Worm (Caenorhabditis elegans) whole organism, mixed stage, embryonic: ENCODE measurements around the gene hlh-25.

Experiments
- bed-3 ChIP-seq: fragments of 200-800 bp; sonication (Bioruptor generic); optimal IDR thresholded peaks from 3 replicates; lab custom pipeline; 2018; ENCODE audit warnings: mild to moderate bottlenecking, missing genetic modification characterization, moderate library complexity, missing compliant biosample characterization
- blmp-1 ChIP-seq: fragments of 150-350 bp; optimal IDR thresholded peaks from 2 replicates; lab custom pipeline; 2014; ENCODE audit warnings: missing biosample characterization, missing genetic modification characterization
- ceh-43 ChIP-seq: fragments of 200-800 bp; sonication (Bioruptor generic); optimal IDR thresholded peaks from 2 replicates; lab custom pipeline; 2018; ENCODE audit warnings: mild to moderate bottlenecking, missing genetic modification characterization, moderate library complexity, missing compliant biosample characterization
- ces-1 ChIP-seq: fragments of 150-350 bp; optimal IDR thresholded peaks from 2 replicates; lab custom pipeline; 2014; ENCODE audit warnings: missing biosample characterization, missing genetic modification reagents, missing genetic modification characterization
- drap-1 ChIP-seq: fragments of 200-800 bp; sonication (Bioruptor generic); optimal IDR thresholded peaks from 3 replicates; lab custom pipeline; 2018; ENCODE audit warnings: mild to moderate bottlenecking, missing genetic modification characterization, missing compliant biosample characterization
- elt-1 ChIP-seq: sonication (generic microtip); optimal IDR thresholded peaks from 2 replicates; lab custom pipeline; 2017; ENCODE audit warnings: missing genetic modification characterization, mild to moderate bottlenecking, missing compliant biosample characterization, antibody characterized with exemption, moderate library complexity, borderline replicate concordance; ENCODE audit not compliant: insufficient read depth
- elt-3 ChIP-seq: fragments of 150-350 bp; optimal IDR thresholded peaks from 2 replicates; lab custom pipeline; 2014; ENCODE audit warnings: missing biosample characterization, missing genetic modification characterization
- flh-1 ChIP-seq: fragments of 200-800 bp; sonication (Bioruptor generic); optimal IDR thresholded peaks from 2 replicates; lab custom pipeline; 2018; ENCODE audit warnings: mild to moderate bottlenecking, missing genetic modification characterization, moderate library complexity, missing compliant biosample characterization
- ham-2 ChIP-seq: fragments of 200-800 bp; sonication (Bioruptor generic); optimal IDR thresholded peaks from 2 replicates; lab custom pipeline; 2018; ENCODE audit warnings: mild to moderate bottlenecking, missing genetic modification characterization, missing compliant biosample characterization
- lin-13 ChIP-seq: fragments of 150-350 bp; optimal IDR thresholded peaks from 2 replicates; lab custom pipeline; 2014; ENCODE audit warnings: missing biosample characterization, missing genetic modification characterization
- lin-32 ChIP-seq: fragments of 200-800 bp; sonication (Bioruptor generic); optimal IDR thresholded peaks from 2 replicates; lab custom pipeline; 2018; ENCODE audit warnings: mild to moderate bottlenecking, missing genetic modification characterization, missing compliant biosample characterization
- lsy-2 ChIP-seq: fragments of 150-350 bp; optimal IDR thresholded peaks from 2 replicates; lab custom pipeline; 2014; ENCODE audit warnings: missing biosample characterization, missing genetic modification characterization
- mab-5 ChIP-seq: fragments of 150-350 bp; optimal IDR thresholded peaks from 2 replicates; lab custom pipeline; 2014; ENCODE audit warnings: missing biosample characterization, missing genetic modification characterization
- mep-1 ChIP-seq: fragments of 150-350 bp; optimal IDR thresholded peaks from 2 replicates; lab custom pipeline; 2017; ENCODE audit warnings: missing biosample characterization, missing genetic modification reagents, missing genetic modification characterization, inconsistent platforms
- mls-2 ChIP-seq: sonication (generic microtip); optimal IDR thresholded peaks from 2 replicates; lab custom pipeline; 2016; ENCODE audit warnings: mild to moderate bottlenecking, missing genetic modification characterization, moderate library complexity, missing compliant biosample characterization
- nhr-12 ChIP-seq: fragments of 150-350 bp; optimal IDR thresholded peaks from 2 replicates; lab custom pipeline; 2014; ENCODE audit warnings: missing biosample characterization, missing genetic modification characterization
- nhr-2 ChIP-seq: fragments of 150-350 bp; optimal IDR thresholded peaks from 2 replicates; lab custom pipeline; 2014; ENCODE audit warnings: missing biosample characterization, missing genetic modification characterization
- nhr-237 ChIP-seq: fragments of 150-350 bp; optimal IDR thresholded peaks from 2 replicates; lab custom pipeline; 2014; ENCODE audit warnings: missing biosample characterization, missing genetic modification characterization
- nhr-28 ChIP-seq: fragments of 150-350 bp; optimal IDR thresholded peaks from 2 replicates; lab custom pipeline; 2014; ENCODE audit warnings: missing biosample characterization, missing genetic modification characterization
- nhr-76 ChIP-seq: sonication (generic microtip); optimal IDR thresholded peaks from 2 replicates; lab custom pipeline; 2017; ENCODE audit warnings: missing biosample characterization, missing genetic modification characterization
- pha-4 ChIP-seq: fragments of 150-350 bp; optimal IDR thresholded peaks from 2 replicates; lab custom pipeline; 2018; ENCODE audit warnings: missing biosample characterization, missing genetic modification reagents, missing genetic modification characterization
- sem-2 ChIP-seq: fragments of 200-800 bp; sonication (Bioruptor generic); optimal IDR thresholded peaks from 2 replicates; lab custom pipeline; 2018; ENCODE audit warnings: mild to moderate bottlenecking, missing genetic modification characterization, missing compliant biosample characterization
- snpc-4 ChIP-seq: fragments of 150-350 bp; optimal IDR thresholded peaks from 2 replicates; lab custom pipeline; 2014; ENCODE audit warnings: missing biosample characterization, missing genetic modification characterization
- sptf-1 ChIP-seq: sonication (generic microtip); optimal IDR thresholded peaks from 2 replicates; lab custom pipeline; 2017; ENCODE audit warnings: mild to moderate bottlenecking, missing genetic modification characterization, moderate library complexity, missing compliant biosample characterization
- tbx-8 ChIP-seq: fragments of 200-800 bp; sonication (Bioruptor generic); optimal IDR thresholded peaks from 2 replicates; lab custom pipeline; 2018; ENCODE audit warnings: mild to moderate bottlenecking, missing genetic modification characterization, moderate library complexity, missing compliant biosample characterization
- unc-120 ChIP-seq: sonication (generic microtip); optimal IDR thresholded peaks from 2 replicates; lab custom pipeline; 2017; ENCODE audit warnings: missing genetic modification characterization, missing compliant biosample characterization; ENCODE audit not compliant: poor library complexity, severe bottlenecking
- unc-62 ChIP-seq: fragments of 150-350 bp; optimal IDR thresholded peaks from 2 replicates; lab custom pipeline; 2014; ENCODE audit warnings: missing biosample characterization, missing genetic modification reagents, missing genetic modification characterization
- zip-8 ChIP-seq: fragments of 150-350 bp; optimal IDR thresholded peaks from 2 replicates; lab custom pipeline; 2014; ENCODE audit warnings: missing biosample characterization, missing genetic modification characterization
- ztf-11 ChIP-seq: fragments of 150-350 bp; optimal IDR thresholded peaks from 2 replicates; lab custom pipeline; 2014; ENCODE audit warnings: missing biosample characterization, missing genetic modification characterization

The hlh-25 gene

ce11 chrII:5578035-5578434 lies 43.0 kb downstream of the hlh-25 start, which contains the start of gene T25E4.1:
Gene T25E4.1 (plus strand): TSS chrII:5578335.
- TF ChIP-seq nhr-2 (tag; lab: Kevin White, UChicago) (no peak), mab-5 (tag; lab: Kevin White, UChicago) (no peak), drap-1 (GFP tag; lab: Kevin White, UChicago) (no peak), nhr-12 (tag; lab: Kevin White, UChicago) (no peak), flh-1 (GFP tag; lab: Kevin White, UChicago) (no peak), lin-32 (GFP tag; lab: Kevin White, UChicago) (no peak), elt-3 (tag; lab: Kevin White, UChicago) (no peak), ham-2 (GFP tag; lab: Kevin White, UChicago) (no peak)

ce11 chrII:5578714-5579113 lies 43.7 kb downstream of the hlh-25 start:
- no peak for TF ChIP-seq nhr-76 (tag; lab: Kevin White, UChicago)
- no peak for TF ChIP-seq blmp-1 (tag; lab: Kevin White, UChicago)
- TF ChIP-seq ces-1 = no peak
- TF ChIP-seq unc-120 (tag; lab: Kevin White, UChicago) = no peak
- no peak for TF ChIP-seq mab-5 (tag; lab: Kevin White, UChicago)
- no peak for TF ChIP-seq nhr-28 (tag; lab: Kevin White, UChicago)
- no peak for TF ChIP-seq elt-1 (tag; lab: Kevin White, UChicago)
- TF ChIP-seq sem-2 (GFP tag; lab: Kevin White, UChicago) = no peak
- no peak for TF ChIP-seq flh-1 (GFP tag; lab: Kevin White, UChicago)
- TF ChIP-seq ztf-11 = no peak
- TF ChIP-seq lin-32 (GFP tag; lab: Kevin White, UChicago) = no peak
- TF ChIP-seq sptf-1 = no peak
- no peak for TF ChIP-seq drap-1 (GFP tag; lab: Kevin White, UChicago)
- TF ChIP-seq ham-2 (GFP tag; lab: Kevin White, UChicago) = no peak
- no peak for TF ChIP-seq zip-8
- no peak for TF ChIP-seq mep-1 (tag; lab: Kevin White, UChicago)

DNA sequence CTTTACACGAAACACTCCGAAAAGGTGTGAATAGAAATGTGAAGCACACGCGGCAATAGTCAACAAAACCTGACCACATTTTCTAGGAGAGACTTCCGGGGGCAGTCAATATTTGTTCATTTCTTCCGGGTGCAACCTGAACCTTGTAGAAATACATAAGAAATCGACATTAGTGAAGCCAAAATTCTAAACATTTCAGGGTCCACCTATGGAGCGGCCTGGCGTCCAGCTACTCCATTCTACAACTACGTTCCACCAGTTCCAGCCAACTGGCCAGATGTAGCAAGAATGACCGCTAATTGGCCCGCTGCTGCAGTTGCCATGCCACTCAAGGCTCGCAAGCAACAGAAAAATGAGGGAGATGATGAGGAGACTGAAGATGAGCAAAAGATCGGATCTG lies 44.2 kb downstream of the hlh-25 start:
- TF ChIP-seq elt-1 (tag; lab: Kevin White, UChicago) (no peak), pha-4 (tag; lab: Kevin White, UChicago) (peak; percentile 1), snpc-4 (tag; lab: Kevin White, UChicago) (no peak)

DNA sequence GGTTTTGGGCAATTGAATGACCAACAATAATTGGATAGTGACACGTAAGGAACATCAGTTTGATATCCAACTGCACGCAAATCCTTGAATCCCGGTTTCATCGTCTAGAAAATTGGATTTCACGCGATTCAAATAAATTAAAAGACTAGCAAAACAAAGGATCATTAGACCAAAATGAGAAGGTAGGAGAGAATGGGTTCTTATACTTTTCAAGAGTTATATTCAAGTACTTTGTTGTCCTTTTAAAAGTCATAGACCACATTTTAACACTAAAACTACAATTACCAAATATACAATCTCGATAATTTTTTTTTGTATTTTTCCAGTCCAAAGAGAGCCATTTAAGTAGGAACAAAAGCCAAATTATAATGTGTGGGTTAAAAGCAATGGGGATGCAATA lies 47.3 kb downstream of the hlh-25 start, which contains the start of gene T25E4.2:
T25E4.2 (minus strand) TSS at position 101 of the 400 bp plus-strand sequence.
- no peak for TF ChIP-seq ces-1
- no peak for TF ChIP-seq nhr-76 (tag; lab: Kevin White, UChicago)
- TF ChIP-seq lsy-2 (tag; lab: Kevin White, UChicago) = no peak
- TF ChIP-seq flh-1 (GFP tag; lab: Kevin White, UChicago) = no peak
- TF ChIP-seq nhr-2 (tag; lab: Kevin White, UChicago) = no peak
- no peak for TF ChIP-seq nhr-237 (tag; lab: Kevin White, UChicago)
- TF ChIP-seq bed-3 (GFP tag; lab: Kevin White, UChicago) = no peak
- no peak for TF ChIP-seq lin-13
- no peak for TF ChIP-seq mls-2
- TF ChIP-seq ham-2 (GFP tag; lab: Kevin White, UChicago) = no peak
- no peak for TF ChIP-seq elt-1 (tag; lab: Kevin White, UChicago)
- TF ChIP-seq, all 35 proteins: peak for 0

ce11 chrII:5585788-5586187 lies 50.7 kb downstream of the hlh-25 start, which contains the start of gene lys-8:
Gene lys-8 (plus strand): TSS chrII:5586178.
- TF ChIP-seq ces-1 (no peak), ceh-43 (GFP tag; lab: Kevin White, UChicago) (no peak), unc-62 (GFP tag; lab: Kevin White, UChicago) (no peak), nhr-2 (tag; lab: Kevin White, UChicago) (no peak), mep-1 (tag; lab: Kevin White, UChicago) (no peak), lin-13 (no peak), ham-2 (GFP tag; lab: Kevin White, UChicago) (no peak), blmp-1 (tag; lab: Kevin White, UChicago) (no peak), lin-32 (GFP tag; lab: Kevin White, UChicago) (no peak), nhr-12 (tag; lab: Kevin White, UChicago) (no peak), elt-1 (tag; lab: Kevin White, UChicago) (no peak), mls-2 (no peak), sem-2 (GFP tag; lab: Kevin White, UChicago) (no peak), tbx-8 (GFP tag; lab: Kevin White, UChicago) (no peak)
